Worm (Caenorhabditis elegans) whole organism, midembryonic: Measurements from ENCODE around the gene nhr-53.
A peak's percentile ranks its signal among the peaks of the same experiment; 100 is the strongest.

ENCODE experiments used
- T22C8.4 ChIP-seq: fragments of 200-800 bp; sonication (Bioruptor generic); IDR thresholded peaks from 2 replicates; pipeline ENCODE4 v1.3.6; 2022; ENCODE audit warnings: missing genetic modification characterization, missing compliant biosample characterization
- cog-1 ChIP-seq: sonication (generic microtip); optimal IDR thresholded peaks from 2 replicates; lab custom pipeline; 2016; ENCODE audit warnings: missing genetic modification characterization, missing compliant biosample characterization
- flt-1 ChIP-seq: fragments of 200-800 bp; sonication (Bioruptor generic); IDR thresholded peaks from 2 replicates; pipeline ENCODE4 v1.3.6; 2022; ENCODE audit warnings: missing genetic modification characterization, missing compliant biosample characterization
- klf-2 ChIP-seq: fragments of 200-800 bp; sonication (Bioruptor generic); conservative IDR thresholded peaks from 2 replicates; pipeline ENCODE4 v1.3.6; 2022; ENCODE audit warnings: missing genetic modification reagents, missing genetic modification characterization, missing compliant biosample characterization
- tab-1 ChIP-seq: fragments of 200-800 bp; sonication (Bioruptor generic); IDR thresholded peaks from 2 replicates; pipeline ENCODE4 v1.3.6; 2022; ENCODE audit warnings: missing genetic modification characterization, missing compliant biosample characterization
- ztf-23 ChIP-seq: fragments of 200-800 bp; sonication (Bioruptor generic); IDR thresholded peaks from 2 replicates; pipeline ENCODE4 v1.3.6; 2022; ENCODE audit warnings: missing genetic modification reagents, missing genetic modification characterization, missing compliant biosample characterization
- ztf-29 ChIP-seq: fragments of 200-800 bp; sonication (Bioruptor generic); IDR thresholded peaks from 2 replicates; pipeline ENCODE4 v1.3.6; 2022; ENCODE audit warnings: missing genetic modification reagents, missing genetic modification characterization, missing compliant biosample characterization

- TF ChIP-seq klf-2 (GFP tag; lab: Robert Waterston, UW) = no peak
- no peak for TF ChIP-seq cog-1 (tag; lab: Kevin White, UChicago)
- TF ChIP-seq flt-1 (GFP tag; lab: Robert Waterston, UW) = no peak
- 0 out of 2 replicates have a peak, but pooled peaks have one; percentile 22 for TF ChIP-seq tab-1 (GFP tag; lab: Robert Waterston, UW)
- TF ChIP-seq T22C8.4 (GFP tag; lab: Robert Waterston, UW) = no peak
- no peak for TF ChIP-seq ztf-23
- no peak for TF ChIP-seq ztf-29 (GFP tag; lab: Robert Waterston, UW)
Observed at ce11 chrV:15674899-15675298, 27.3 kb downstream of the nhr-53 start.
